Fruit fly (Drosophila melanogaster) whole organism, embryonic: Measurements from ENCODE around the gene CG5510.

ENCODE experiments used
- CG10979 ChIP-seq: fragments of 200-800 bp; sonication (Bioruptor generic); optimal IDR thresholded peaks from 2 replicates; lab custom pipeline; 2018; ENCODE audit warnings: missing biosample characterization, mild to moderate bottlenecking, missing genetic modification characterization, moderate library complexity
- CG11093 ChIP-seq: fragments of 200-800 bp; sonication (Bioruptor generic); IDR thresholded peaks from 3 replicates; pipeline ENCODE4 v1.3.6; 2022; ENCODE audit warnings: missing biosample characterization, missing genetic modification characterization
- CG11398 ChIP-seq: fragments of 200-800 bp; sonication (Bioruptor generic); optimal IDR thresholded peaks from 2 replicates; lab custom pipeline; 2016; ENCODE audit warnings: missing biosample characterization, missing genetic modification characterization
- CG11504 ChIP-seq: fragments of 200-800 bp; sonication (Bioruptor generic); optimal IDR thresholded peaks from 3 replicates; lab custom pipeline; 2019; ENCODE audit warnings: missing biosample characterization, mild to moderate bottlenecking, missing genetic modification characterization, moderate library complexity
- CG11560 ChIP-seq: fragments of 200-800 bp; sonication (Bioruptor generic); IDR thresholded peaks from 3 replicates; pipeline ENCODE4 v1.3.6; 2022; ENCODE audit warnings: missing biosample characterization, missing genetic modification characterization
- CG13624 ChIP-seq: fragments of 200-800 bp; sonication (Bioruptor generic); optimal IDR thresholded peaks from 2 replicates; lab custom pipeline; 2016; ENCODE audit warnings: missing biosample characterization, missing genetic modification characterization
- CG15269 ChIP-seq: fragments of 200-800 bp; sonication (Bioruptor generic); optimal IDR thresholded peaks from 2 replicates; lab custom pipeline; 2018; ENCODE audit warnings: missing biosample characterization, mild to moderate bottlenecking, missing genetic modification characterization, moderate library complexity
- CG16779 ChIP-seq: fragments of 200-800 bp; sonication (Bioruptor generic); IDR thresholded peaks from 2 replicates; pipeline ENCODE4 v1.3.6; 2022; ENCODE audit warnings: missing biosample characterization, missing genetic modification characterization
- CG16815 ChIP-seq: fragments of 200-800 bp; sonication (Bioruptor generic); optimal IDR thresholded peaks from 3 replicates; lab custom pipeline; 2017; ENCODE audit warnings: missing biosample characterization, mild to moderate bottlenecking, missing genetic modification characterization
- CG17912 ChIP-seq: fragments of 200-800 bp; sonication (Bioruptor generic); optimal IDR thresholded peaks from 2 replicates; lab custom pipeline; 2018; ENCODE audit warnings: missing biosample characterization, mild to moderate bottlenecking, missing genetic modification characterization
- CG18764 ChIP-seq: fragments of 200-800 bp; sonication (Bioruptor generic); optimal IDR thresholded peaks from 3 replicates; lab custom pipeline; 2016; ENCODE audit warnings: missing biosample characterization, missing genetic modification characterization
- CG2202 ChIP-seq: fragments of 200-800 bp; sonication (Bioruptor generic); optimal IDR thresholded peaks from 2 replicates; lab custom pipeline; 2018; ENCODE audit warnings: missing biosample characterization, mild to moderate bottlenecking, missing genetic modification characterization
- CG3065 ChIP-seq: fragments of 200-800 bp; sonication (Bioruptor generic); optimal IDR thresholded peaks from 2 replicates; lab custom pipeline; 2016; ENCODE audit warnings: missing biosample characterization, missing genetic modification characterization
- CG32532 ChIP-seq: fragments of 200-800 bp; sonication (Bioruptor generic); IDR thresholded peaks from 2 replicates; pipeline ENCODE4 v1.3.6; 2022; ENCODE audit warnings: missing biosample characterization, missing genetic modification characterization
- CG32767 ChIP-seq: fragments of 200-800 bp; sonication (Bioruptor generic); IDR thresholded peaks from 2 replicates; pipeline ENCODE4 v1.3.6; 2022; ENCODE audit warnings: missing biosample characterization, missing genetic modification characterization
- CG33557 ChIP-seq: fragments of 200-800 bp; sonication (Bioruptor generic); optimal IDR thresholded peaks from 2 replicates; lab custom pipeline; 2019; ENCODE audit warnings: missing biosample characterization, mild to moderate bottlenecking, missing genetic modification characterization, moderate library complexity
- CG4360 ChIP-seq: fragments of 200-800 bp; sonication (Bioruptor generic); IDR thresholded peaks from 2 replicates; pipeline ENCODE4 v1.3.6; 2022; ENCODE audit warnings: missing biosample characterization, missing genetic modification characterization
- CG4820 ChIP-seq: fragments of 200-800 bp; sonication (Bioruptor generic); optimal IDR thresholded peaks from 3 replicates; lab custom pipeline; 2016; ENCODE audit warnings: missing biosample characterization, missing genetic modification characterization
- CG5180 ChIP-seq: fragments of 200-800 bp; sonication (Bioruptor generic); optimal IDR thresholded peaks from 3 replicates; lab custom pipeline; 2017; ENCODE audit warnings: missing biosample characterization, missing genetic modification characterization, mild to moderate bottlenecking, moderate library complexity, missing genetic modification reagents
- CG6689 ChIP-seq: fragments of 200-800 bp; sonication (Bioruptor generic); IDR thresholded peaks from 2 replicates; pipeline ENCODE4 v1.3.6; 2022; ENCODE audit warnings: missing biosample characterization, missing genetic modification characterization
- CG6791 ChIP-seq: fragments of 200-800 bp; sonication (Bioruptor generic); IDR thresholded peaks from 3 replicates; pipeline ENCODE4 v1.3.6; 2022; ENCODE audit warnings: missing biosample characterization, missing genetic modification characterization; ENCODE audit not compliant: partially characterized antibody
- CG6854 ChIP-seq: fragments of 200-800 bp; sonication (Bioruptor generic); optimal IDR thresholded peaks from 3 replicates; lab custom pipeline; 2017; ENCODE audit warnings: missing biosample characterization, mild to moderate bottlenecking, missing genetic modification characterization
- CG7556 ChIP-seq: fragments of 200-800 bp; sonication (Bioruptor generic); optimal IDR thresholded peaks from 2 replicates; lab custom pipeline; 2017; ENCODE audit warnings: missing biosample characterization, mild to moderate bottlenecking, missing genetic modification characterization
- CG8359 ChIP-seq: fragments of 200-800 bp; sonication (Bioruptor generic); optimal IDR thresholded peaks from 2 replicates; lab custom pipeline; 2017; ENCODE audit warnings: missing biosample characterization, mild to moderate bottlenecking, missing genetic modification characterization, borderline replicate concordance
- CG9215 ChIP-seq: fragments of 200-800 bp; sonication (Bioruptor generic); IDR thresholded peaks from 2 replicates; pipeline ENCODE4 v1.3.6; 2022; ENCODE audit warnings: missing biosample characterization, missing genetic modification characterization
- CG9609 ChIP-seq: fragments of 200-800 bp; sonication (Bioruptor generic); optimal IDR thresholded peaks from 3 replicates; lab custom pipeline; 2016; ENCODE audit warnings: missing biosample characterization, missing genetic modification characterization
- CkIIα-i1 ChIP-seq: fragments of 200-800 bp; sonication (Bioruptor generic); IDR thresholded peaks from 2 replicates; pipeline ENCODE4 v1.3.6; 2022; ENCODE audit warnings: missing biosample characterization, missing genetic modification characterization
- Dll ChIP-seq: fragments of 200-800 bp; sonication (Bioruptor generic); IDR thresholded peaks from 4 replicates; pipeline ENCODE4 v1.3.6; 2022; ENCODE audit warnings: missing biosample characterization, missing genetic modification characterization; ENCODE audit not compliant: partially characterized antibody
- Kr ChIP-seq: fragments of 200-800 bp; sonication (Bioruptor generic); optimal IDR thresholded peaks from 2 replicates; lab custom pipeline; 2017; ENCODE audit warnings: missing biosample characterization, mild to moderate bottlenecking, missing genetic modification characterization
- Mes4 ChIP-seq: fragments of 200-800 bp; sonication (Bioruptor generic); optimal IDR thresholded peaks from 2 replicates; lab custom pipeline; 2016; ENCODE audit warnings: missing biosample characterization, missing genetic modification characterization
- Neu2 ChIP-seq: fragments of 200-800 bp; sonication (Bioruptor generic); optimal IDR thresholded peaks from 3 replicates; lab custom pipeline; 2016; ENCODE audit warnings: missing biosample characterization, missing genetic modification characterization, borderline replicate concordance
- Sry-β ChIP-seq: fragments of 200-800 bp; sonication (Bioruptor generic); optimal IDR thresholded peaks from 2 replicates; lab custom pipeline; 2018; ENCODE audit warnings: missing biosample characterization, mild to moderate bottlenecking, missing genetic modification characterization, moderate library complexity
- ato ChIP-seq: fragments of 200-800 bp; sonication (Bioruptor generic); IDR thresholded peaks from 2 replicates; pipeline ENCODE4 v1.3.6; 2022; ENCODE audit warnings: missing biosample characterization, missing genetic modification characterization; ENCODE audit not compliant: partially characterized antibody
- cato ChIP-seq: fragments of 200-800 bp; sonication (Bioruptor generic); optimal IDR thresholded peaks from 2 replicates; lab custom pipeline; 2016; ENCODE audit warnings: missing biosample characterization, missing genetic modification characterization, borderline replicate concordance
- crol ChIP-seq: fragments of 200-800 bp; sonication (Bioruptor generic); IDR thresholded peaks from 2 replicates; pipeline ENCODE4 v1.3.6; 2022; ENCODE audit warnings: missing biosample characterization, missing genetic modification characterization
- h ChIP-seq: fragments of >200 bp; optimal IDR thresholded peaks from 2 replicates; lab custom pipeline; 2017
- her ChIP-seq: fragments of 200-800 bp; sonication (Bioruptor generic); optimal IDR thresholded peaks from 2 replicates; lab custom pipeline; 2016; ENCODE audit warnings: missing biosample characterization, missing genetic modification characterization
- kni ChIP-seq: fragments of 200-800 bp; sonication (Bioruptor generic); optimal IDR thresholded peaks from 3 replicates; lab custom pipeline; 2017; ENCODE audit warnings: mild to moderate bottlenecking, missing biosample characterization, missing genetic modification reagents, missing genetic modification characterization
- oc ChIP-seq: fragments of 200-800 bp; sonication (Bioruptor generic); optimal IDR thresholded peaks from 2 replicates; lab custom pipeline; 2018; ENCODE audit warnings: missing biosample characterization, mild to moderate bottlenecking, missing genetic modification characterization, moderate library complexity
- pan ChIP-seq, 4 experiments: fragments of >200 bp in 3 of 4; fragments of 200-800 bp in 1 of 4; sonication (Bioruptor generic) in 1 of 4; optimal IDR thresholded peaks in 3 of 4; IDR thresholded peaks in 1 of 4; 2 replicates each; pipeline versions ENCODE4 v1.3.6 to Lab custom; 2017 to 2022; ENCODE audit warnings: missing biosample characterization in 2 of 4, missing genetic modification characterization in 2 of 4, mixed read lengths in 1 of 4
- ro ChIP-seq: fragments of 200-800 bp; sonication (Bioruptor generic); IDR thresholded peaks from 2 replicates; pipeline ENCODE4 v1.3.6; 2022; ENCODE audit warnings: missing biosample characterization, missing genetic modification characterization
- sna ChIP-seq: fragments of 200-800 bp; sonication (Bioruptor generic); IDR thresholded peaks from 2 replicates; pipeline ENCODE4 v1.3.6; 2022; ENCODE audit warnings: missing biosample characterization, missing genetic modification characterization; ENCODE audit not compliant: partially characterized antibody
- trh ChIP-seq: fragments of 200-800 bp; sonication (Bioruptor generic); optimal IDR thresholded peaks from 2 replicates; lab custom pipeline; 2016; ENCODE audit warnings: missing biosample characterization, missing genetic modification characterization
- twi ChIP-seq: fragments of 200-800 bp; optimal IDR thresholded peaks from 2 replicates; lab custom pipeline; 2019; ENCODE audit warnings: missing biosample characterization, mild to moderate bottlenecking, missing genetic modification characterization, moderate library complexity
- unc-4 ChIP-seq: fragments of 200-800 bp; sonication (Bioruptor generic); IDR thresholded peaks from 2 replicates; pipeline ENCODE4 v1.3.6; 2022; ENCODE audit warnings: missing biosample characterization, missing genetic modification characterization; ENCODE audit not compliant: partially characterized antibody
- usp ChIP-seq: fragments of >200 bp; optimal IDR thresholded peaks from 2 replicates; lab custom pipeline; 2017; ENCODE audit warnings: missing biosample characterization, missing genetic modification characterization
- vvl ChIP-seq: fragments of 200-800 bp; sonication (Bioruptor generic); IDR thresholded peaks from 2 replicates; pipeline ENCODE4 v1.3.6; 2022; ENCODE audit warnings: missing biosample characterization, missing genetic modification characterization
- wek ChIP-seq: fragments of 200-800 bp; sonication (Bioruptor generic); optimal IDR thresholded peaks from 3 replicates; lab custom pipeline; 2018; ENCODE audit warnings: missing biosample characterization, mild to moderate bottlenecking, missing genetic modification characterization, moderate library complexity
- wor ChIP-seq: fragments of 200-800 bp; sonication (Bioruptor generic); IDR thresholded peaks from 2 replicates; pipeline ENCODE4 v1.3.6; 2022; ENCODE audit warnings: missing biosample characterization, missing genetic modification characterization

Gene CG5510

DNA sequence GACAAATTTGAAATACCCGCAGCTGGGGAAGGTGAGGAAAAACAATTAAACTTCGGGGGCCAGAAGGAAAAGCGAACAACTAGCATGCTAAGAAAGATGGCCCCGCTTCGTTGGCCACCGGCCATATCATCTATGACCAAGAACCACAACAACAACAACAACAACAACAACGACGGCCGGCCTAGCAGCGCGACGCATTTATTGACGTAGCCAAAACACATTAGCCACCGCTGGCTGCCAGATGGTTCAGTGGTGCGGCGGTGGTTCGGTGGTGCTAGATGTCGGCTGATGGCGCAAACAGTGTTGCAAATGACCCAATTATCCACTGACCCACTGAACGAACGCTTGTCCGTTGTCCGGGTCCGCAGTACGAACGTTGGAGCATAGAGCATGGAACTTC, 44.3 kb upstream of the CG5510 start:
- TF ChIP-seq CG3065 (GFP tag; lab: Kevin White, UChicago), result no peak
- peak; percentile 54 for TF ChIP-seq twi (tag; lab: Kevin White, UChicago)
- peak; percentile 19; the same call in 1 of the 2 replicates for TF ChIP-seq vvl (GFP tag; lab: Robert Waterston, UW)
- no peak for TF ChIP-seq CG17912 (GFP tag; lab: Kevin White, UChicago)
- TF ChIP-seq CG10979 (tag; lab: Kevin White, UChicago), result no peak
- no peak for TF ChIP-seq h (lab: Kevin White, UChicago)
- TF ChIP-seq CG4360, result peak; percentile 66
- no peak for TF ChIP-seq CG33557 (GFP tag; lab: Kevin White, UChicago)
- TF ChIP-seq kni, result no peak
- no peak for TF ChIP-seq CG7556 (GFP tag; lab: Kevin White, UChicago)
- TF ChIP-seq pan (optimal IDR thresholded peaks at IDR 0.05; lab: Kevin White, UChicago), result no peak
- TF ChIP-seq pan (GFP tag; optimal IDR thresholded peaks at IDR 0.05 in 1 of 2, IDR thresholded peaks at IDR 0.05 in 1 of 2), result peak in 1 of 2 experiments; percentile 26
- TF ChIP-seq CG11504 (tag; lab: Kevin White, UChicago), result no peak
- 0 out of 4 replicates have a peak, but pooled peaks have one; percentile 8 for TF ChIP-seq Dll
- TF ChIP-seq CG4820 (GFP tag; lab: Kevin White, UChicago), result no peak
- no peak for TF ChIP-seq CG2202 (tag; lab: Kevin White, UChicago)
- 0 out of 2 replicates have a peak, but pooled peaks have one; percentile 12 for TF ChIP-seq CG32532 (GFP tag; lab: Robert Waterston, UW)
- no peak for TF ChIP-seq crol (GFP tag; lab: Robert Waterston, UW)
- no peak for TF ChIP-seq oc (tag; lab: Kevin White, UChicago)
- no peak for TF ChIP-seq wor
- TF ChIP-seq usp (GFP tag; lab: Kevin White, UChicago), result no peak
- no peak for TF ChIP-seq wek
- no peak for TF ChIP-seq Kr (GFP tag; lab: Kevin White, UChicago)
- TF ChIP-seq CG16779 (GFP tag; lab: Robert Waterston, UW), result no peak
- TF ChIP-seq CkIIα-i1 (GFP tag; lab: Robert Waterston, UW), result no peak
- TF ChIP-seq CG32767 (GFP tag; lab: Robert Waterston, UW), result no peak
- TF ChIP-seq cato (GFP tag; lab: Kevin White, UChicago), result no peak
- TF ChIP-seq ro (GFP tag; lab: Robert Waterston, UW), result no peak
- no peak for TF ChIP-seq CG9609 (GFP tag; lab: Kevin White, UChicago)
- no peak for TF ChIP-seq ato

- TF ChIP-seq CG5180 (GFP tag; lab: Kevin White, UChicago) (peak; percentile 31), CG6791 (no peak), CG4360 (no peak), CG11398 (GFP tag; lab: Kevin White, UChicago) (no peak), CG6689 (GFP tag; lab: Robert Waterston, UW) (peak; percentile 52), CG9215 (no peak), Neu2 (GFP tag; lab: Kevin White, UChicago) (no peak), CG11560 (no peak), CG15269 (tag; lab: Kevin White, UChicago) (peak; percentile 54), CG8359 (GFP tag; lab: Kevin White, UChicago) (no peak), CG6854 (no peak), Sry-β (GFP tag; lab: Kevin White, UChicago) (no peak), CG11093 (GFP tag; lab: Robert Waterston, UW) (no peak), unc-4 (GFP tag; lab: Robert Waterston, UW) (no peak), sna (GFP tag; lab: Robert Waterston, UW) (no peak), CG16815 (GFP tag; lab: Kevin White, UChicago) (no peak), CG32767 (GFP tag; lab: Robert Waterston, UW) (no peak), her (GFP tag; lab: Kevin White, UChicago) (no peak), trh (GFP tag; lab: Kevin White, UChicago) (no peak), Mes4 (no peak), CkIIα-i1 (GFP tag; lab: Robert Waterston, UW) (no peak), CG18764 (GFP tag; lab: Kevin White, UChicago) (no peak), CG13624 (no peak)
Observed at dm6 chr3R:24206341-24207114, 37.2 kb upstream of the CG5510 start.
